Worm (Caenorhabditis elegans): ENCODE data around the gene txt-5.

DNA sequence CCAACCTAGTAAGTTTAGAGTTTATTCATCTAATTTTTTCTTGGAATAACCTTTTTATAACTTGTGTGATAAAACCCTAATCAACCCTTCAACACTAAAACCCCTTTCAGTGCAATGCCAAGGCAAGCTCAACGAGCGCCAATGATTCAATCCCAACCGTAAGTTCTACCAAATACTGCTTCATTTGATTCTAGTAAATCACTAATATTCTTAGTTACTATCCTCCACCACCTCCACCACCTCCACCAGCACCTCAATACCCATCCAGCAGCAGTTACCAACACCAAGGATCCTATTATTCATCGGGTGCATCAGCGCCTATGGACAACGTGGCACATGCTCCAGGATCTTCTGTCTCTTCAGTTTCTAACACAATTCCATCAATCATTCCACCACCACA is 51.0 kb downstream of the txt-5 start:
- TF ChIP-seq ztf-11 (tag; optimal IDR thresholded peaks at IDR 0.05) (no peak), F44E2.7 (GFP tag; IDR thresholded peaks at IDR 0.05) (no peak), aha-1 (tag) (no peak), nhr-10 (tag; optimal IDR thresholded peaks at IDR 0.05) (no peak), mdt-29 (GFP tag; IDR thresholded peaks at IDR 0.05) (no peak), zag-1 (tag; optimal IDR thresholded peaks at IDR 0.05) (no peak), R02D3.7 (tag; optimal IDR thresholded peaks at IDR 0.05) (no peak), pha-4 (GFP tag; IDR thresholded peaks at IDR 0.05) (no peak), pha-4 (tag; optimal IDR thresholded peaks at IDR 0.05) (no peak), nhr-77 (tag; optimal IDR thresholded peaks at IDR 0.05) (no peak), tag-97 (GFP tag; IDR thresholded peaks at IDR 0.05) (no peak), mdl-1 (tag; optimal IDR thresholded peaks at IDR 0.05) (no peak)
